Fruit fly (Drosophila melanogaster) whole organism, adult: ENCODE results near the gene CG31997.

Experiments used
- CG11617 ChIP-seq: fragments of 200-800 bp; sonication (Bioruptor generic); optimal IDR thresholded peaks from 2 replicates; lab custom pipeline; 2017; ENCODE audit warnings: mild to moderate bottlenecking, missing biosample characterization, missing genetic modification reagents, missing genetic modification characterization
- CG12768 ChIP-seq: fragments of 200-800 bp; sonication (Bioruptor generic); optimal IDR thresholded peaks from 2 replicates; lab custom pipeline; 2017; ENCODE audit warnings: missing biosample characterization, missing genetic modification characterization, mild to moderate bottlenecking, moderate library complexity, missing genetic modification reagents
- CG14711 ChIP-seq: fragments of 200-800 bp; sonication (Bioruptor generic); optimal IDR thresholded peaks from 2 replicates; lab custom pipeline; 2018; ENCODE audit warnings: missing biosample characterization, mild to moderate bottlenecking, missing genetic modification characterization, moderate library complexity
- CG1620 ChIP-seq: fragments of 200-800 bp; sonication (Bioruptor generic); optimal IDR thresholded peaks from 2 replicates; lab custom pipeline; 2016; ENCODE audit warnings: missing biosample characterization, missing genetic modification characterization
- CG33017 ChIP-seq: fragments of 200-800 bp; sonication (Bioruptor generic); optimal IDR thresholded peaks from 2 replicates; lab custom pipeline; 2018; ENCODE audit warnings: missing biosample characterization, mild to moderate bottlenecking, missing genetic modification characterization, moderate library complexity
- CG5204 ChIP-seq: fragments of 200-800 bp; sonication (Bioruptor generic); optimal IDR thresholded peaks from 2 replicates; lab custom pipeline; 2016; ENCODE audit warnings: missing biosample characterization, missing genetic modification characterization
- CG7045 ChIP-seq: fragments of 200-800 bp; sonication (Bioruptor generic); optimal IDR thresholded peaks from 2 replicates; lab custom pipeline; 2017; ENCODE audit warnings: missing biosample characterization, mild to moderate bottlenecking, missing genetic modification characterization
- CG7101 ChIP-seq: fragments of 200-800 bp; sonication (Bioruptor generic); optimal IDR thresholded peaks from 2 replicates; lab custom pipeline; 2018; ENCODE audit warnings: missing biosample characterization, mild to moderate bottlenecking, missing genetic modification characterization, moderate library complexity
- Clk ChIP-seq: fragments of 200-800 bp; sonication (Bioruptor generic); optimal IDR thresholded peaks from 2 replicates; lab custom pipeline; 2017; ENCODE audit warnings: missing biosample characterization, missing genetic modification characterization
- Crg-1 ChIP-seq: fragments of 200-800 bp; sonication (Bioruptor generic); optimal IDR thresholded peaks from 2 replicates; lab custom pipeline; 2016; ENCODE audit warnings: missing biosample characterization, missing genetic modification characterization
- Hr96 ChIP-seq: fragments of 200-800 bp; sonication (Bioruptor generic); optimal IDR thresholded peaks from 2 replicates; lab custom pipeline; 2016; ENCODE audit warnings: missing biosample characterization, missing genetic modification characterization
- Mnt ChIP-seq: fragments of 200-800 bp; sonication (Bioruptor generic); optimal IDR thresholded peaks from 2 replicates; lab custom pipeline; 2016; ENCODE audit warnings: missing biosample characterization, mild to moderate bottlenecking, missing genetic modification characterization
- bab1 ChIP-seq: fragments of 200-800 bp; sonication (Bioruptor generic); optimal IDR thresholded peaks from 3 replicates; lab custom pipeline; 2019; ENCODE audit warnings: missing biosample characterization, mild to moderate bottlenecking, missing genetic modification characterization, moderate library complexity
- cic ChIP-seq: fragments of 200-800 bp; sonication (Bioruptor generic); optimal IDR thresholded peaks from 2 replicates; lab custom pipeline; 2017; ENCODE audit warnings: missing biosample characterization, mild to moderate bottlenecking, missing genetic modification characterization, moderate library complexity
- cnc ChIP-seq, 2 experiments: fragments of >200 bp; optimal IDR thresholded peaks; 2 replicates each; lab custom pipeline; 2017
- kay ChIP-seq: fragments of 200-800 bp; sonication (Bioruptor generic); peaks from one replicate; lab custom pipeline; 2016; ENCODE audit warnings: missing biosample characterization, missing genetic modification characterization, borderline replicate concordance
- ovo ChIP-seq: fragments of 200-800 bp; sonication (Bioruptor generic); optimal IDR thresholded peaks from 2 replicates; lab custom pipeline; 2016; ENCODE audit warnings: missing biosample characterization, missing genetic modification characterization
- pad ChIP-seq: fragments of 200-800 bp; sonication (Bioruptor generic); optimal IDR thresholded peaks from 3 replicates; lab custom pipeline; 2017; ENCODE audit warnings: missing biosample characterization, missing genetic modification characterization, mild to moderate bottlenecking, moderate library complexity, missing genetic modification reagents
- tj ChIP-seq: fragments of 200-800 bp; sonication (Bioruptor generic); optimal IDR thresholded peaks from 3 replicates; lab custom pipeline; 2017; ENCODE audit warnings: missing biosample characterization, mild to moderate bottlenecking, missing genetic modification characterization, moderate library complexity
- toe ChIP-seq: fragments of 200-800 bp; sonication (Bioruptor generic); optimal IDR thresholded peaks from 2 replicates; lab custom pipeline; 2016; ENCODE audit warnings: missing biosample characterization, missing genetic modification characterization

The CG31997 gene

dm6 chr4:131958-132623, 23.8 kb downstream of the CG31997 start, which contains the start of gene anne:
anne (plus strand) TSS chr4:132220.
- TF ChIP-seq cnc (optimal IDR thresholded peaks at IDR 0.05; lab: Kevin White, UChicago): no peak
- TF ChIP-seq CG7101 (tag; lab: Kevin White, UChicago): peak; percentile 19
- peak; percentile 34 for TF ChIP-seq CG12768
- no peak for TF ChIP-seq cic (GFP tag; lab: Kevin White, UChicago)
- peak; percentile 51 for TF ChIP-seq CG1620
- peak; percentile 57 for TF ChIP-seq ovo (GFP tag; lab: Kevin White, UChicago)
- peak; percentile 38 for TF ChIP-seq Mnt (GFP tag; lab: Kevin White, UChicago)
- peak; percentile 35 for TF ChIP-seq toe (GFP tag; lab: Kevin White, UChicago)
- peak; percentile 57 for TF ChIP-seq kay
- TF ChIP-seq Crg-1: peak; percentile 16
- TF ChIP-seq pad: no peak

- TF ChIP-seq kay (no peak), pad (no peak), CG14711 (tag; lab: Kevin White, UChicago) (no peak), Clk (no peak), CG7101 (tag; lab: Kevin White, UChicago) (no peak), CG7045 (GFP tag; lab: Kevin White, UChicago) (no peak), Crg-1 (no peak), CG12768 (no peak), CG33017 (tag; lab: Kevin White, UChicago) (no peak), tj (no peak), cnc (optimal IDR thresholded peaks at IDR 0.05; lab: Kevin White, UChicago) (no peak), Mnt (GFP tag; lab: Kevin White, UChicago) (no peak), bab1 (GFP tag; lab: Kevin White, UChicago) (no peak), ovo (GFP tag; lab: Kevin White, UChicago) (no peak), CG1620 (no peak), CG11617 (GFP tag; lab: Kevin White, UChicago) (no peak), Hr96 (no peak), cic (GFP tag; lab: Kevin White, UChicago) (no peak)
Measured at dm6 chr4:130990-131389, 24.9 kb downstream of the CG31997 start.

- no peak for TF ChIP-seq Clk
Measured at dm6 chr4:130558-130957, 25.3 kb downstream of the CG31997 start.

- TF ChIP-seq tj (peak; percentile 24), kay (peak; percentile 66), CG5204 (GFP tag; lab: Kevin White, UChicago) (peak; percentile 9), CG11617 (GFP tag; lab: Kevin White, UChicago) (no peak), CG7101 (tag; lab: Kevin White, UChicago) (no peak), Hr96 (no peak), toe (GFP tag; lab: Kevin White, UChicago) (no peak), CG12768 (peak; percentile 4), CG7045 (GFP tag; lab: Kevin White, UChicago) (no peak), CG33017 (tag; lab: Kevin White, UChicago) (no peak), CG14711 (tag; lab: Kevin White, UChicago) (no peak), Mnt (GFP tag; lab: Kevin White, UChicago) (no peak), pad (no peak), CG1620 (no peak), cic (GFP tag; lab: Kevin White, UChicago) (no peak), Crg-1 (no peak)
Measured at dm6 chr4:129644-130272, 26.1 kb downstream of the CG31997 start, which contains the start of gene Ank. Ank (minus strand) TSS chr4:129849.

- TF ChIP-seq Mnt (GFP tag; lab: Kevin White, UChicago) (no peak), kay (peak; percentile 94)
Measured at dm6 chr4:128884-129457, 26.9 kb downstream of the CG31997 start.
